Worm (Caenorhabditis elegans) whole organism, young adult: ENCODE measurements around the gene vps-37.

ENCODE experiments used
- B0035.1 ChIP-seq: sonication (generic microtip); optimal IDR thresholded peaks from 2 replicates; lab custom pipeline; 2016; ENCODE audit warnings: missing genetic modification characterization, mild to moderate bottlenecking, missing compliant biosample characterization, missing genotype, missing genetic modification reagents
- C06A6.2 ChIP-seq: fragments of 200-800 bp; sonication (Bioruptor generic); conservative IDR thresholded peaks from 2 replicates; pipeline ENCODE4 v1.3.6; 2022; ENCODE audit warnings: missing genetic modification characterization, missing compliant biosample characterization
- C17E4.6 ChIP-seq: fragments of 200-800 bp; sonication (Bioruptor generic); IDR thresholded peaks from 2 replicates; pipeline ENCODE4 v1.3.6; 2022; ENCODE audit warnings: missing genetic modification reagents, missing genetic modification characterization, missing compliant biosample characterization
- F23B12.7 ChIP-seq: sonication (generic microtip); optimal IDR thresholded peaks from 2 replicates; lab custom pipeline; 2017; ENCODE audit warnings: missing genetic modification characterization, mild to moderate bottlenecking, missing compliant biosample characterization, antibody characterized with exemption, moderate library complexity; ENCODE audit not compliant: insufficient read depth
- F33H1.4 ChIP-seq: fragments of 200-800 bp; sonication (Bioruptor generic); IDR thresholded peaks from 2 replicates; pipeline ENCODE4 v1.3.6; 2022; ENCODE audit warnings: missing genetic modification reagents, missing genetic modification characterization, missing compliant biosample characterization
- F39B2.1 ChIP-seq: fragments of 200-800 bp; sonication (Bioruptor generic); IDR thresholded peaks from 2 replicates; pipeline ENCODE4 v1.3.6; 2022; ENCODE audit warnings: missing genetic modification reagents, missing genetic modification characterization, missing compliant biosample characterization
- F49E8.2 ChIP-seq: sonication (generic microtip); optimal IDR thresholded peaks from 3 replicates; lab custom pipeline; 2017; ENCODE audit warnings: missing genetic modification characterization, mild to moderate bottlenecking, missing compliant biosample characterization, antibody characterized with exemption, moderate library complexity; ENCODE audit not compliant: insufficient read depth
- F55B11.4 ChIP-seq: sonication (generic microtip); optimal IDR thresholded peaks from 2 replicates; lab custom pipeline; 2016; ENCODE audit warnings: missing compliant biosample characterization, missing genetic modification characterization, borderline replicate concordance; ENCODE audit not compliant: insufficient read depth
- F57A8.1 ChIP-seq: fragments of 200-800 bp; sonication (Bioruptor generic); optimal IDR thresholded peaks from 2 replicates; lab custom pipeline; 2018; ENCODE audit warnings: mild to moderate bottlenecking, missing genetic modification characterization, moderate library complexity, missing compliant biosample characterization
- K11D2.4 ChIP-seq: fragments of 200-800 bp; sonication (Bioruptor generic); IDR thresholded peaks from 2 replicates; pipeline ENCODE4 v1.3.6; 2022; ENCODE audit warnings: missing genetic modification reagents, missing genetic modification characterization, missing compliant biosample characterization
- Y53G8AR.9 ChIP-seq: fragments of 200-800 bp; sonication (Bioruptor generic); conservative IDR thresholded peaks from 2 replicates; pipeline ENCODE4 v1.3.6; 2022; ENCODE audit warnings: missing genetic modification reagents, missing genetic modification characterization, missing compliant biosample characterization
- Y95B8A.8 ChIP-seq: fragments of 200-800 bp; sonication (Bioruptor generic); IDR thresholded peaks from 2 replicates; pipeline ENCODE4 v1.3.6; 2022; ENCODE audit warnings: missing genetic modification reagents, missing genetic modification characterization, missing compliant biosample characterization
- ama-1 ChIP-seq, 3 experiments: fragments of 150-350 bp in 1 of 3; sonication (generic microtip) in 2 of 3; optimal IDR thresholded peaks; 2 replicates each; lab custom pipeline; 2014 to 2018; ENCODE audit warnings: missing biosample characterization in 2 of 3, missing genetic modification characterization in 2 of 3, missing genetic modification reagents in 2 of 3
- aptf-2 ChIP-seq: fragments of 200-800 bp; sonication (Bioruptor generic); conservative IDR thresholded peaks from 2 replicates; pipeline ENCODE4 v1.3.6; 2022; ENCODE audit warnings: missing genetic modification reagents, missing genetic modification characterization, missing compliant biosample characterization
- attf-5 ChIP-seq: fragments of 200-800 bp; sonication (Bioruptor generic); optimal IDR thresholded peaks from 2 replicates; lab custom pipeline; 2018; ENCODE audit warnings: mild to moderate bottlenecking, missing genetic modification characterization, missing compliant biosample characterization
- bed-1 ChIP-seq: fragments of 200-800 bp; sonication (Bioruptor generic); IDR thresholded peaks from 2 replicates; pipeline ENCODE4 v1.3.6; 2022; ENCODE audit warnings: missing genetic modification reagents, missing genetic modification characterization, missing compliant biosample characterization
- cebp-1 ChIP-seq, 2 experiments: fragments of 200-800 bp in 1 of 2; sonication (Bioruptor generic) in 1 of 2; sonication (generic microtip) in 1 of 2; IDR thresholded peaks in 1 of 2; optimal IDR thresholded peaks in 1 of 2; 2 replicates each; pipeline versions ENCODE4 v1.3.6 to Lab custom; 2017 to 2022; ENCODE audit warnings: missing compliant biosample characterization in 2 of 2, missing genetic modification characterization in 2 of 2, mild to moderate bottlenecking in 1 of 2, missing genetic modification reagents in 1 of 2, moderate library complexity in 1 of 2
- ceh-79 ChIP-seq: sonication (generic microtip); optimal IDR thresholded peaks from 2 replicates; lab custom pipeline; 2017; ENCODE audit warnings: mild to moderate bottlenecking, missing genetic modification characterization, missing compliant biosample characterization
- die-1 ChIP-seq: sonication (generic microtip); optimal IDR thresholded peaks from 2 replicates; lab custom pipeline; 2016; ENCODE audit warnings: missing genotype, mild to moderate bottlenecking, missing genetic modification characterization, missing compliant biosample characterization
- dox-1 ChIP-seq: fragments of 200-800 bp; sonication (Bioruptor generic); IDR thresholded peaks from 2 replicates; pipeline ENCODE4 v1.3.6; 2022; ENCODE audit warnings: missing genetic modification reagents, missing genetic modification characterization, missing compliant biosample characterization
- dpff-1 ChIP-seq: sonication (generic microtip); optimal IDR thresholded peaks from 2 replicates; lab custom pipeline; 2017; ENCODE audit warnings: mild to moderate bottlenecking, missing genetic modification characterization, missing compliant biosample characterization
- egl-18 ChIP-seq: fragments of 200-800 bp; sonication (Bioruptor generic); IDR thresholded peaks from 2 replicates; pipeline ENCODE4 v1.3.6; 2022; ENCODE audit warnings: missing genetic modification reagents, missing genetic modification characterization, missing compliant biosample characterization
- egl-44 ChIP-seq: fragments of 200-800 bp; sonication (Bioruptor generic); IDR thresholded peaks from 2 replicates; pipeline ENCODE4 v1.3.6; 2022; ENCODE audit warnings: missing genetic modification reagents, missing genetic modification characterization, missing compliant biosample characterization
- ekl-4 ChIP-seq: fragments of 200-800 bp; sonication (Bioruptor generic); IDR thresholded peaks from 2 replicates; pipeline ENCODE4 v1.3.6; 2022; ENCODE audit warnings: missing genetic modification reagents, missing genetic modification characterization, missing compliant biosample characterization
- him-1 ChIP-seq: sonication (generic microtip); optimal IDR thresholded peaks from 2 replicates; lab custom pipeline; 2016; ENCODE audit warnings: missing genotype, missing genetic modification reagents, missing genetic modification characterization, missing compliant biosample characterization
- hlh-12 ChIP-seq: sonication (generic microtip); optimal IDR thresholded peaks from 2 replicates; lab custom pipeline; 2016; ENCODE audit warnings: missing genetic modification characterization, missing compliant biosample characterization
- hlh-26 ChIP-seq: fragments of 200-800 bp; sonication (Bioruptor generic); conservative IDR thresholded peaks from 2 replicates; pipeline ENCODE4 v1.3.6; 2022; ENCODE audit warnings: missing genetic modification reagents, missing genetic modification characterization, missing compliant biosample characterization
- hmg-1.2 ChIP-seq: fragments of 200-800 bp; sonication (Bioruptor generic); IDR thresholded peaks from 2 replicates; pipeline ENCODE4 v1.3.6; 2022; ENCODE audit warnings: missing genetic modification reagents, missing genetic modification characterization, missing compliant biosample characterization
- lag-1 ChIP-seq: fragments of 200-800 bp; sonication (Bioruptor generic); IDR thresholded peaks from 2 replicates; pipeline ENCODE4 v1.3.6; 2022; ENCODE audit warnings: missing genetic modification reagents, missing genetic modification characterization, missing compliant biosample characterization
- let-607 ChIP-seq, 2 experiments: fragments of 200-800 bp in 1 of 2; sonication (Bioruptor generic) in 1 of 2; sonication (generic microtip) in 1 of 2; optimal IDR thresholded peaks; 2 replicates each; lab custom pipeline; 2016 to 2018; ENCODE audit warnings: mild to moderate bottlenecking in 2 of 2, missing compliant biosample characterization in 2 of 2, missing genetic modification characterization in 2 of 2, moderate library complexity in 2 of 2, missing genotype in 1 of 2
- lin-35 ChIP-seq, 3 experiments: fragments of 150-350 bp in 2 of 3; sonication (generic microtip) in 1 of 3; optimal IDR thresholded peaks; 2 replicates each; lab custom pipeline; 2014 to 2018; ENCODE audit warnings: missing biosample characterization in 3 of 3, missing genetic modification characterization in 3 of 3, missing genetic modification reagents in 3 of 3
- lin-54 ChIP-seq: fragments of 200-800 bp; sonication (Bioruptor generic); optimal IDR thresholded peaks from 2 replicates; lab custom pipeline; 2018; ENCODE audit warnings: mild to moderate bottlenecking, missing genetic modification characterization, missing compliant biosample characterization
- lsy-27 ChIP-seq: sonication (generic microtip); optimal IDR thresholded peaks from 2 replicates; lab custom pipeline; 2017; ENCODE audit warnings: missing genetic modification characterization, mild to moderate bottlenecking, missing compliant biosample characterization, antibody characterized with exemption, missing genotype, borderline replicate concordance; ENCODE audit not compliant: insufficient read depth
- madf-10 ChIP-seq: sonication (generic microtip); optimal IDR thresholded peaks from 2 replicates; lab custom pipeline; 2016; ENCODE audit warnings: mild to moderate bottlenecking, missing genetic modification characterization, missing compliant biosample characterization
- madf-3 ChIP-seq: fragments of 200-800 bp; sonication (Bioruptor generic); IDR thresholded peaks from 2 replicates; pipeline ENCODE4 v1.3.6; 2022; ENCODE audit warnings: missing genetic modification reagents, missing genetic modification characterization, missing compliant biosample characterization
- mes-4 ChIP-seq: sonication (generic microtip); optimal IDR thresholded peaks from 2 replicates; lab custom pipeline; 2016; ENCODE audit warnings: missing genotype, missing genetic modification characterization, missing compliant biosample characterization
- nfya-1 ChIP-seq: sonication (generic microtip); optimal IDR thresholded peaks from 2 replicates; lab custom pipeline; 2017; ENCODE audit warnings: antibody characterized with exemption, missing compliant biosample characterization, missing genetic modification characterization, borderline replicate concordance; ENCODE audit not compliant: insufficient read depth
- nhr-27 ChIP-seq: fragments of 200-800 bp; sonication (Bioruptor generic); optimal IDR thresholded peaks from 2 replicates; lab custom pipeline; 2018; ENCODE audit warnings: mild to moderate bottlenecking, missing genetic modification characterization, moderate library complexity, missing compliant biosample characterization
- nhr-90 ChIP-seq: sonication (generic microtip); optimal IDR thresholded peaks from 2 replicates; lab custom pipeline; 2016; ENCODE audit warnings: missing genotype, mild to moderate bottlenecking, missing genetic modification characterization, missing compliant biosample characterization
- rpc-1 ChIP-seq, 2 experiments: fragments of 150-350 bp in 1 of 2; sonication (generic microtip) in 1 of 2; optimal IDR thresholded peaks; 2 replicates each; lab custom pipeline; 2014 to 2018; ENCODE audit warnings: missing biosample characterization in 1 of 2, missing genetic modification characterization in 1 of 2, missing genetic modification reagents in 1 of 2, missing genotype in 1 of 2
- snpc-1.1 ChIP-seq: sonication (generic microtip); optimal IDR thresholded peaks from 2 replicates; lab custom pipeline; 2017; ENCODE audit warnings: missing genetic modification characterization, mild to moderate bottlenecking, missing compliant biosample characterization, antibody characterized with exemption, moderate library complexity, missing genotype, missing genetic modification reagents; ENCODE audit not compliant: insufficient read depth
- somi-1 ChIP-seq: fragments of 200-800 bp; sonication (Bioruptor generic); optimal IDR thresholded peaks from 2 replicates; lab custom pipeline; 2018; ENCODE audit warnings: mild to moderate bottlenecking, missing genetic modification characterization, missing compliant biosample characterization
- sptf-2 ChIP-seq: fragments of 200-800 bp; sonication (Bioruptor generic); optimal IDR thresholded peaks from 2 replicates; lab custom pipeline; 2018; ENCODE audit warnings: mild to moderate bottlenecking, missing genetic modification characterization, missing compliant biosample characterization
- zim-3 ChIP-seq: sonication (generic microtip); optimal IDR thresholded peaks from 2 replicates; lab custom pipeline; 2017; ENCODE audit warnings: mild to moderate bottlenecking, missing genetic modification characterization, moderate library complexity, missing compliant biosample characterization
- ztf-22 ChIP-seq: fragments of 200-800 bp; sonication (Bioruptor generic); optimal IDR thresholded peaks from 2 replicates; lab custom pipeline; 2018; ENCODE audit warnings: mild to moderate bottlenecking, missing genetic modification characterization, moderate library complexity, missing compliant biosample characterization
- ztf-3 ChIP-seq: fragments of 200-800 bp; sonication (Bioruptor generic); optimal IDR thresholded peaks from 2 replicates; lab custom pipeline; 2018; ENCODE audit warnings: mild to moderate bottlenecking, missing genetic modification characterization, missing compliant biosample characterization

The vps-37 gene

ce11 chrV:5587955-5588354, 4.5 kb upstream of the vps-37 start:
- TF ChIP-seq hmg-1.2 (GFP tag; lab: Robert Waterston, UW) = peak; percentile 39
- peak; percentile 87 for TF ChIP-seq snpc-1.1 (tag; lab: Kevin White, UChicago)
- no peak for TF ChIP-seq mes-4 (tag; lab: Kevin White, UChicago)
- no peak for TF ChIP-seq F39B2.1 (GFP tag; lab: Robert Waterston, UW)
- TF ChIP-seq let-607 (tag; optimal IDR thresholded peaks at IDR 0.05; lab: Kevin White, UChicago) = no peak
- TF ChIP-seq cebp-1 (GFP tag; IDR thresholded peaks at IDR 0.05; lab: Robert Waterston, UW) = no peak
- no peak for TF ChIP-seq cebp-1 (tag; optimal IDR thresholded peaks at IDR 0.05; lab: Kevin White, UChicago)
- TF ChIP-seq K11D2.4 (GFP tag; lab: Robert Waterston, UW) = no peak
- TF ChIP-seq ceh-79 (tag; lab: Kevin White, UChicago) = no peak
- TF ChIP-seq bed-1 (GFP tag; lab: Robert Waterston, UW) = no peak
- TF ChIP-seq die-1 = peak; percentile 68
- TF ChIP-seq lin-35 (GFP tag; optimal IDR thresholded peaks at IDR 0.05; lab: Kevin White, UChicago) = no peak
- peak; percentile 72; the same call in 1 of the 2 replicates for TF ChIP-seq egl-44 (GFP tag; lab: Robert Waterston, UW)
- peak; percentile 54 for TF ChIP-seq rpc-1 (optimal IDR thresholded peaks at IDR 0.05; lab: Kevin White, UChicago)
- peak; percentile 75 for TF ChIP-seq rpc-1 (tag; optimal IDR thresholded peaks at IDR 0.05; lab: Kevin White, UChicago)
- TF ChIP-seq F57A8.1 (GFP tag; lab: Kevin White, UChicago) = no peak
- no peak for TF ChIP-seq egl-18 (GFP tag; lab: Robert Waterston, UW)
- no peak for TF ChIP-seq F23B12.7 (tag; lab: Kevin White, UChicago)
- no peak for TF ChIP-seq C17E4.6 (GFP tag; lab: Robert Waterston, UW)
- TF ChIP-seq ama-1 (optimal IDR thresholded peaks at IDR 0.05; lab: Kevin White, UChicago) = no peak
- TF ChIP-seq ama-1 (GFP tag; optimal IDR thresholded peaks at IDR 0.05; lab: Kevin White, UChicago) = no peak
- TF ChIP-seq dpff-1 = no peak
- TF ChIP-seq F49E8.2 (tag; lab: Kevin White, UChicago) = peak; percentile 25
- TF ChIP-seq Y53G8AR.9 (GFP tag; lab: Robert Waterston, UW) = no peak
- TF ChIP-seq F55B11.4 (tag; lab: Kevin White, UChicago) = no peak
- no peak for TF ChIP-seq zim-3 (tag; lab: Kevin White, UChicago)
- TF ChIP-seq madf-10 = no peak
- no peak for TF ChIP-seq ztf-3 (GFP tag; lab: Kevin White, UChicago)
- no peak for TF ChIP-seq dox-1 (GFP tag; lab: Robert Waterston, UW)
- TF ChIP-seq lsy-27 = no peak
- no peak for TF ChIP-seq aptf-2 (GFP tag; lab: Robert Waterston, UW)
- no peak for TF ChIP-seq nhr-27
- no peak for TF ChIP-seq hlh-26 (GFP tag; lab: Robert Waterston, UW)
- TF ChIP-seq hlh-12 (tag; lab: Kevin White, UChicago) = no peak
- TF ChIP-seq attf-5 (GFP tag; lab: Kevin White, UChicago) = no peak
- no peak for TF ChIP-seq ekl-4 (GFP tag; lab: Robert Waterston, UW)
- TF ChIP-seq somi-1 (GFP tag; lab: Kevin White, UChicago) = no peak
- TF ChIP-seq him-1 (tag; lab: Kevin White, UChicago) = no peak
- no peak for TF ChIP-seq C06A6.2 (GFP tag; lab: Robert Waterston, UW)
- 0 out of 2 replicates have a peak, but pooled peaks have one; percentile 43 for TF ChIP-seq madf-3 (GFP tag; lab: Robert Waterston, UW)
- peak; percentile 12 for TF ChIP-seq lin-54 (GFP tag; lab: Kevin White, UChicago)
- TF ChIP-seq nhr-90 (tag; lab: Kevin White, UChicago) = peak; percentile 32
- no peak for TF ChIP-seq ztf-22 (GFP tag; lab: Kevin White, UChicago)
- no peak for TF ChIP-seq sptf-2 (GFP tag; lab: Kevin White, UChicago)
- no peak for TF ChIP-seq lag-1 (GFP tag; lab: Robert Waterston, UW)
- TF ChIP-seq F33H1.4 = peak; percentile 30; the same call in 1 of the 2 replicates
- no peak for TF ChIP-seq nfya-1 (tag; lab: Kevin White, UChicago)
- TF ChIP-seq B0035.1 (tag; lab: Kevin White, UChicago) = no peak
- TF ChIP-seq Y95B8A.8 (GFP tag; lab: Robert Waterston, UW) = 0 out of 2 replicates have a peak, but pooled peaks have one; percentile 38
